Worm (Caenorhabditis elegans): Measurements from ENCODE around the gene srbc-34.

- no peak for TF ChIP-seq D1046.2 (GFP tag; IDR thresholded peaks at IDR 0.05)
- TF ChIP-seq ztf-11 (tag; optimal IDR thresholded peaks at IDR 0.05) = no peak
- TF ChIP-seq pha-4 (GFP tag; IDR thresholded peaks at IDR 0.05) = no peak
- TF ChIP-seq pha-4 (tag; optimal IDR thresholded peaks at IDR 0.05) = no peak
Observed at ce11 chrV:20195451-20196036, 10.6 kb upstream of the srbc-34 start, which contains the start of the genes srh-217 and Y113G7B.28.
